Fruit fly (Drosophila melanogaster): ENCODE data around the gene CG12576.
A peak's percentile ranks its signal among the peaks of the same experiment; 100 is the strongest.

The CG12576 gene

DNA sequence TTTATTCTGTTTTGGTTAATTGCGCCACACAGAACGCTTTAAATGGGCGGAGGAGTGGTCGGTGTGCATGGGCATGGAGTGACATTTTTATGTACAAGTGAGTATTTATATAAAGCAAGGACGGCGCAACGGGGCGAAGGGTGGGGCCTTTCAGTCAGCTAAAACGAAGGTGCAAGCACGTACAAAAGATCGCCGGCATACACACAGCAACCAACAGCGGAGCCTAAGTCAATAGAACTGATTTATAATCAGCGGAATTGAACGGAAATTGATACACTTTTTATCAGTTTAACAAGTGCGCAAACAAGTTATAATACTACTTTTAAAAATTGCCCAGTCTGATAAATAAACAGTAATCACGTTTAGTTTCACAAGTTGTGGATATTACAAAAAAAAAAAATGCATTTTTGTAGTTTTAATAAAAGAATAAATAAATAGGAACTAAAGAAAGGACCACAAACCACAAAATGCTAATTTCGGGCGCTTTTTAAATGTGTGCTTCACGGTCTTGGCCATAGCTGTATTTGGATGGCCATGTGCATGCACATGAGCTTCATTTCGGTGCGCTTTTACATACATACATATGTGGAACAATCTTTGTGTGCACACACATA is 2.8 kb downstream of the CG12576 start (continued):
- TF ChIP-seq CG1603 (tag; optimal IDR thresholded peaks at IDR 0.05) (no peak), CG12236 (GFP tag; optimal IDR thresholded peaks at IDR 0.05) (no peak), ssp (GFP tag; IDR thresholded peaks at IDR 0.05) (no peak), psq (GFP tag; optimal IDR thresholded peaks at IDR 0.05) (no peak), odd (GFP tag; optimal IDR thresholded peaks at IDR 0.05) (no peak), CG11504 (tag; optimal IDR thresholded peaks at IDR 0.05) (peak; percentile 44), peb (GFP tag; IDR thresholded peaks at IDR 0.05) (no peak), CoRest (tag; optimal IDR thresholded peaks at IDR 0.05) (peak; percentile 18), CG33557 (GFP tag; optimal IDR thresholded peaks at IDR 0.05) (no peak), prd (optimal IDR thresholded peaks at IDR 0.05) (no peak), prd (GFP tag; IDR thresholded peaks at IDR 0.05) (0 out of 3 replicates have a peak, but pooled peaks have one; percentile 12), dmrt11E (tag; optimal IDR thresholded peaks at IDR 0.05) (no peak), sr (GFP tag; IDR thresholded peaks at IDR 0.05) (no peak), stc (GFP tag; IDR thresholded peaks at IDR 0.05) (no peak), Drgx (GFP tag; IDR thresholded peaks at IDR 0.05) (peak; percentile 66), Nf-YA (GFP tag; IDR thresholded peaks at IDR 0.05) (no peak), nerfin-2 (GFP tag; IDR thresholded peaks at IDR 0.05; ENCODE audit: partially characterized antibody) (no peak), E2f2 (GFP tag; IDR thresholded peaks at IDR 0.05) (no peak), cwo (GFP tag; optimal IDR thresholded peaks at IDR 0.05) (no peak), chinmo (GFP tag; IDR thresholded peaks at IDR 0.05; ENCODE audit: partially characterized antibody) (no peak), CG3407 (GFP tag; optimal IDR thresholded peaks at IDR 0.05) (peak; percentile 27), Sry-δ (GFP tag; optimal IDR thresholded peaks at IDR 0.05) (no peak), salm (tag; optimal IDR thresholded peaks at IDR 0.05) (no peak), CG8388 (GFP tag; optimal IDR thresholded peaks at IDR 0.05) (peak; percentile 32), grau (tag; optimal IDR thresholded peaks at IDR 0.05) (peak; percentile 7), HmgZ (tag; optimal IDR thresholded peaks at IDR 0.05) (no peak), sima (GFP tag; optimal IDR thresholded peaks at IDR 0.05) (no peak), CG10366 (GFP tag; IDR thresholded peaks at IDR 0.05) (no peak; the same call in 1 of the 2 replicates), zfh1 (GFP tag; IDR thresholded peaks at IDR 0.05) (no peak), CG5245 (GFP tag; optimal IDR thresholded peaks at IDR 0.05) (no peak), B-H1 (GFP tag; IDR thresholded peaks at IDR 0.05) (no peak), bbx (GFP tag; IDR thresholded peaks at IDR 0.05; ENCODE audit: partially characterized antibody) (no peak), tll (GFP tag; optimal IDR thresholded peaks at IDR 0.05) (no peak), Rfx (GFP tag; IDR thresholded peaks at IDR 0.05) (no peak), CG8944 (GFP tag; optimal IDR thresholded peaks at IDR 0.05) (no peak), CG18619 (GFP tag; optimal IDR thresholded peaks at IDR 0.05) (no peak), CG3163 (GFP tag; optimal IDR thresholded peaks at IDR 0.05) (no peak), Dad (GFP tag; optimal IDR thresholded peaks at IDR 0.05) (no peak), sens-2 (GFP tag; IDR thresholded peaks at IDR 0.05) (no peak), bsh (GFP tag; optimal IDR thresholded peaks at IDR 0.05) (peak in 1 of 2 experiments; percentile 40), pita (GFP tag; optimal IDR thresholded peaks at IDR 0.05) (no peak), gcm (GFP tag; optimal IDR thresholded peaks at IDR 0.05) (no peak), CG17912 (GFP tag; optimal IDR thresholded peaks at IDR 0.05) (no peak), aop (GFP tag; IDR thresholded peaks at IDR 0.05) (no peak), CG11696 (GFP tag; IDR thresholded peaks at IDR 0.05) (0 out of 2 replicates have a peak, but pooled peaks have one; percentile 38), chn (GFP tag; optimal IDR thresholded peaks at IDR 0.05) (no peak), CG12744 (GFP tag; optimal IDR thresholded peaks at IDR 0.05) (no peak), dati (GFP tag; IDR thresholded peaks at IDR 0.05) (no peak), CG17385 (GFP tag; optimal IDR thresholded peaks at IDR 0.05) (no peak), Xbp1 (GFP tag; optimal IDR thresholded peaks at IDR 0.05) (peak; percentile 5), crp (GFP tag; optimal IDR thresholded peaks at IDR 0.05) (no peak)

All from whole organism, embryonic.